Worm (Caenorhabditis elegans) whole organism, young adult: ENCODE data around the gene F35E12.9.

Source experiments
- B0261.1 ChIP-seq: sonication (generic microtip); optimal IDR thresholded peaks from 2 replicates; lab custom pipeline; 2016; ENCODE audit warnings: mild to moderate bottlenecking, missing genetic modification characterization, moderate library complexity, missing compliant biosample characterization
- B0336.3 ChIP-seq: fragments of 200-800 bp; sonication (Bioruptor generic); IDR thresholded peaks from 2 replicates; pipeline ENCODE4 v1.3.6; 2022; ENCODE audit warnings: missing genetic modification characterization, missing compliant biosample characterization
- C06A6.2 ChIP-seq: fragments of 200-800 bp; sonication (Bioruptor generic); conservative IDR thresholded peaks from 2 replicates; pipeline ENCODE4 v1.3.6; 2022; ENCODE audit warnings: missing genetic modification characterization, missing compliant biosample characterization
- C17E4.6 ChIP-seq: fragments of 200-800 bp; sonication (Bioruptor generic); IDR thresholded peaks from 2 replicates; pipeline ENCODE4 v1.3.6; 2022; ENCODE audit warnings: missing genetic modification reagents, missing genetic modification characterization, missing compliant biosample characterization
- D2030.7 ChIP-seq: fragments of 200-800 bp; sonication (Bioruptor generic); IDR thresholded peaks from 2 replicates; pipeline ENCODE4 v1.3.6; 2022; ENCODE audit warnings: missing genetic modification reagents, missing genetic modification characterization, missing compliant biosample characterization
- F23B12.7 ChIP-seq: sonication (generic microtip); optimal IDR thresholded peaks from 2 replicates; lab custom pipeline; 2017; ENCODE audit warnings: missing genetic modification characterization, mild to moderate bottlenecking, missing compliant biosample characterization, antibody characterized with exemption, moderate library complexity; ENCODE audit not compliant: insufficient read depth
- F55B11.4 ChIP-seq: sonication (generic microtip); optimal IDR thresholded peaks from 2 replicates; lab custom pipeline; 2016; ENCODE audit warnings: missing compliant biosample characterization, missing genetic modification characterization, borderline replicate concordance; ENCODE audit not compliant: insufficient read depth
- F57A8.1 ChIP-seq: fragments of 200-800 bp; sonication (Bioruptor generic); optimal IDR thresholded peaks from 2 replicates; lab custom pipeline; 2018; ENCODE audit warnings: mild to moderate bottlenecking, missing genetic modification characterization, moderate library complexity, missing compliant biosample characterization
- K11D2.4 ChIP-seq: fragments of 200-800 bp; sonication (Bioruptor generic); IDR thresholded peaks from 2 replicates; pipeline ENCODE4 v1.3.6; 2022; ENCODE audit warnings: missing genetic modification reagents, missing genetic modification characterization, missing compliant biosample characterization
- K12H6.12 ChIP-seq: fragments of 200-800 bp; sonication (Bioruptor generic); optimal IDR thresholded peaks from 2 replicates; lab custom pipeline; 2018; ENCODE audit warnings: mild to moderate bottlenecking, missing genetic modification characterization, missing compliant biosample characterization
- T26A5.8 ChIP-seq: sonication (generic microtip); optimal IDR thresholded peaks from 2 replicates; lab custom pipeline; 2016; ENCODE audit warnings: missing genetic modification characterization, missing compliant biosample characterization
- ama-1 ChIP-seq, 3 experiments: fragments of 150-350 bp in 1 of 3; sonication (generic microtip) in 2 of 3; optimal IDR thresholded peaks; 2 replicates each; lab custom pipeline; 2014 to 2018; ENCODE audit warnings: missing biosample characterization in 2 of 3, missing genetic modification characterization in 2 of 3, missing genetic modification reagents in 2 of 3
- atf-7 ChIP-seq: sonication (generic microtip); optimal IDR thresholded peaks from 2 replicates; lab custom pipeline; 2017; ENCODE audit warnings: mild to moderate bottlenecking, missing genetic modification characterization, missing compliant biosample characterization
- cebp-1 ChIP-seq, 2 experiments: fragments of 200-800 bp in 1 of 2; sonication (Bioruptor generic) in 1 of 2; sonication (generic microtip) in 1 of 2; IDR thresholded peaks in 1 of 2; optimal IDR thresholded peaks in 1 of 2; 2 replicates each; pipeline versions ENCODE4 v1.3.6 to Lab custom; 2017 to 2022; ENCODE audit warnings: missing compliant biosample characterization in 2 of 2, missing genetic modification characterization in 2 of 2, mild to moderate bottlenecking in 1 of 2, missing genetic modification reagents in 1 of 2, moderate library complexity in 1 of 2
- ceh-100 ChIP-seq: fragments of 200-800 bp; sonication (Bioruptor generic); IDR thresholded peaks from 2 replicates; pipeline ENCODE4 v1.3.6; 2022; ENCODE audit warnings: missing genetic modification reagents, missing genetic modification characterization, missing compliant biosample characterization
- ceh-91 ChIP-seq: fragments of 200-800 bp; sonication (Bioruptor generic); IDR thresholded peaks from 2 replicates; pipeline ENCODE4 v1.3.6; 2022; ENCODE audit warnings: missing genetic modification reagents, missing genetic modification characterization, missing compliant biosample characterization
- dox-1 ChIP-seq: fragments of 200-800 bp; sonication (Bioruptor generic); IDR thresholded peaks from 2 replicates; pipeline ENCODE4 v1.3.6; 2022; ENCODE audit warnings: missing genetic modification reagents, missing genetic modification characterization, missing compliant biosample characterization
- egl-44 ChIP-seq: fragments of 200-800 bp; sonication (Bioruptor generic); IDR thresholded peaks from 2 replicates; pipeline ENCODE4 v1.3.6; 2022; ENCODE audit warnings: missing genetic modification reagents, missing genetic modification characterization, missing compliant biosample characterization
- ekl-4 ChIP-seq: fragments of 200-800 bp; sonication (Bioruptor generic); IDR thresholded peaks from 2 replicates; pipeline ENCODE4 v1.3.6; 2022; ENCODE audit warnings: missing genetic modification reagents, missing genetic modification characterization, missing compliant biosample characterization
- him-1 ChIP-seq: sonication (generic microtip); optimal IDR thresholded peaks from 2 replicates; lab custom pipeline; 2016; ENCODE audit warnings: missing genotype, missing genetic modification reagents, missing genetic modification characterization, missing compliant biosample characterization
- hmg-1.2 ChIP-seq: fragments of 200-800 bp; sonication (Bioruptor generic); IDR thresholded peaks from 2 replicates; pipeline ENCODE4 v1.3.6; 2022; ENCODE audit warnings: missing genetic modification reagents, missing genetic modification characterization, missing compliant biosample characterization
- hrde-1 ChIP-seq: sonication (generic microtip); optimal IDR thresholded peaks from 2 replicates; lab custom pipeline; 2016; ENCODE audit warnings: missing genetic modification characterization, mild to moderate bottlenecking, missing compliant biosample characterization, moderate library complexity, missing genotype, missing genetic modification reagents, borderline replicate concordance
- lin-35 ChIP-seq, 3 experiments: fragments of 150-350 bp in 2 of 3; sonication (generic microtip) in 1 of 3; optimal IDR thresholded peaks; 2 replicates each; lab custom pipeline; 2014 to 2018; ENCODE audit warnings: missing biosample characterization in 3 of 3, missing genetic modification characterization in 3 of 3, missing genetic modification reagents in 3 of 3
- lin-54 ChIP-seq: fragments of 200-800 bp; sonication (Bioruptor generic); optimal IDR thresholded peaks from 2 replicates; lab custom pipeline; 2018; ENCODE audit warnings: mild to moderate bottlenecking, missing genetic modification characterization, missing compliant biosample characterization
- mcd-1 ChIP-seq: fragments of 200-800 bp; sonication (Bioruptor generic); IDR thresholded peaks from 2 replicates; pipeline ENCODE4 v1.3.6; 2022; ENCODE audit warnings: missing genetic modification reagents, missing genetic modification characterization, missing compliant biosample characterization
- mel-28 ChIP-seq: sonication (generic microtip); optimal IDR thresholded peaks from 2 replicates; lab custom pipeline; 2016; ENCODE audit warnings: borderline replicate concordance, mild to moderate bottlenecking, missing genetic modification characterization, missing compliant biosample characterization
- mes-4 ChIP-seq: sonication (generic microtip); optimal IDR thresholded peaks from 2 replicates; lab custom pipeline; 2016; ENCODE audit warnings: missing genotype, missing genetic modification characterization, missing compliant biosample characterization
- nfya-2 ChIP-seq: fragments of 200-800 bp; sonication (Bioruptor generic); IDR thresholded peaks from 2 replicates; pipeline ENCODE4 v1.3.6; 2022; ENCODE audit warnings: missing genetic modification reagents, missing genetic modification characterization, missing compliant biosample characterization
- nhr-27 ChIP-seq: fragments of 200-800 bp; sonication (Bioruptor generic); optimal IDR thresholded peaks from 2 replicates; lab custom pipeline; 2018; ENCODE audit warnings: mild to moderate bottlenecking, missing genetic modification characterization, moderate library complexity, missing compliant biosample characterization
- nhr-80 ChIP-seq: sonication (generic microtip); optimal IDR thresholded peaks from 2 replicates; lab custom pipeline; 2016; ENCODE audit warnings: missing genetic modification characterization, missing compliant biosample characterization
- rec-8 ChIP-seq, 2 experiments: sonication (generic microtip); optimal IDR thresholded peaks; 2 replicates each; lab custom pipeline; 2016; ENCODE audit warnings: mild to moderate bottlenecking in 2 of 2, missing genetic modification characterization in 2 of 2, missing genetic modification reagents in 2 of 2, missing genotype in 2 of 2, missing biosample characterization in 1 of 2, missing compliant biosample characterization in 1 of 2, moderate library complexity in 1 of 2
- snpc-1.1 ChIP-seq: sonication (generic microtip); optimal IDR thresholded peaks from 2 replicates; lab custom pipeline; 2017; ENCODE audit warnings: missing genetic modification characterization, mild to moderate bottlenecking, missing compliant biosample characterization, antibody characterized with exemption, moderate library complexity, missing genotype, missing genetic modification reagents; ENCODE audit not compliant: insufficient read depth
- somi-1 ChIP-seq: fragments of 200-800 bp; sonication (Bioruptor generic); optimal IDR thresholded peaks from 2 replicates; lab custom pipeline; 2018; ENCODE audit warnings: mild to moderate bottlenecking, missing genetic modification characterization, missing compliant biosample characterization
- sptf-2 ChIP-seq: fragments of 200-800 bp; sonication (Bioruptor generic); optimal IDR thresholded peaks from 2 replicates; lab custom pipeline; 2018; ENCODE audit warnings: mild to moderate bottlenecking, missing genetic modification characterization, missing compliant biosample characterization
- tlf-1 ChIP-seq: fragments of 200-800 bp; sonication (Bioruptor generic); optimal IDR thresholded peaks from 2 replicates; lab custom pipeline; 2018; ENCODE audit warnings: mild to moderate bottlenecking, missing genetic modification characterization, missing compliant biosample characterization
- unc-62 ChIP-seq: fragments of 150-350 bp; optimal IDR thresholded peaks from 2 replicates; lab custom pipeline; 2014; ENCODE audit warnings: missing biosample characterization, missing genetic modification reagents, missing genetic modification characterization
- zfh-2 ChIP-seq: fragments of 200-800 bp; sonication (Bioruptor generic); conservative IDR thresholded peaks from 2 replicates; pipeline ENCODE4 v1.3.6; 2022; ENCODE audit warnings: missing genetic modification reagents, missing genetic modification characterization, missing compliant biosample characterization
- ztf-18 ChIP-seq: sonication (generic microtip); optimal IDR thresholded peaks from 2 replicates; lab custom pipeline; 2016; ENCODE audit warnings: missing genotype, mild to moderate bottlenecking, missing genetic modification characterization, missing compliant biosample characterization
- ztf-26 ChIP-seq: sonication (generic microtip); optimal IDR thresholded peaks from 2 replicates; lab custom pipeline; 2017; ENCODE audit warnings: missing genetic modification characterization, missing compliant biosample characterization

Gene F35E12.9

ce11 chrV:13744901-13745300, at the start of gene F35E12.9:
Gene F35E12.9, minus strand, starts transcription at chrV:13745127.
- TF ChIP-seq nhr-80 (tag; lab: Kevin White, UChicago) = peak; percentile 84
- no peak for TF ChIP-seq egl-44 (GFP tag; lab: Robert Waterston, UW)
- TF ChIP-seq B0261.1 (tag; lab: Kevin White, UChicago) = no peak

ce11 chrV:13794046-13794445, 49.1 kb upstream of the F35E12.9 start:
- no peak for TF ChIP-seq atf-7 (tag; lab: Kevin White, UChicago)
- TF ChIP-seq nhr-27 = no peak
- no peak for TF ChIP-seq mel-28 (tag; lab: Kevin White, UChicago)
- no peak for TF ChIP-seq B0261.1 (tag; lab: Kevin White, UChicago)
- no peak for TF ChIP-seq hrde-1 (tag; lab: Kevin White, UChicago)
- 0 out of 2 replicates have a peak, but pooled peaks have one; percentile 38 for TF ChIP-seq dox-1
- no peak for TF ChIP-seq ekl-4 (GFP tag; lab: Robert Waterston, UW)
- no peak for TF ChIP-seq nfya-2
- TF ChIP-seq zfh-2 (GFP tag; lab: Robert Waterston, UW) = peak; percentile 72
- TF ChIP-seq, all 124 proteins: peak for 2

- TF ChIP-seq snpc-1.1 (tag; lab: Kevin White, UChicago) (no peak), C17E4.6 (no peak), nhr-27 (no peak), ceh-100 (GFP tag; lab: Robert Waterston, UW) (no peak), ceh-91 (no peak)
Observed at ce11 chrV:13790557-13790956, 45.6 kb upstream of the F35E12.9 start.

- no peak for TF ChIP-seq him-1
- no peak for TF ChIP-seq mes-4 (tag; lab: Kevin White, UChicago)
- no peak for TF ChIP-seq cebp-1 (GFP tag; IDR thresholded peaks at IDR 0.05; lab: Robert Waterston, UW)
- TF ChIP-seq cebp-1 (tag; optimal IDR thresholded peaks at IDR 0.05; lab: Kevin White, UChicago) = peak; percentile 57
- no peak for TF ChIP-seq tlf-1 (GFP tag; lab: Kevin White, UChicago)
- TF ChIP-seq, all 124 proteins: peak for 1
Observed at ce11 chrV:13790117-13790516, 45.2 kb upstream of the F35E12.9 start.

- TF ChIP-seq K12H6.12 (tag; lab: Kevin White, UChicago) (peak; percentile 84), somi-1 (GFP tag; lab: Kevin White, UChicago) (peak; percentile 20), dox-1 (peak; percentile 79), ztf-18 (peak; percentile 48), ztf-26 (tag; lab: Kevin White, UChicago) (no peak), C06A6.2 (no peak), unc-62 (GFP tag; lab: Kevin White, UChicago) (peak; percentile 44), lin-35 (GFP tag; optimal IDR thresholded peaks at IDR 0.05; lab: Kevin White, UChicago) (peak in 1 of 3 experiments; percentile 56), F23B12.7 (peak; percentile 70), K11D2.4 (GFP tag; lab: Robert Waterston, UW) (0 out of 2 replicates have a peak, but pooled peaks have one; percentile 27), B0336.3 (peak; percentile 39; the same call in 1 of the 2 replicates), hmg-1.2 (GFP tag; lab: Robert Waterston, UW) (peak; percentile 59; the same call in 1 of the 2 replicates), lin-54 (GFP tag; lab: Kevin White, UChicago) (peak; percentile 51), sptf-2 (GFP tag; lab: Kevin White, UChicago) (no peak), D2030.7 (GFP tag; lab: Robert Waterston, UW) (no peak), mcd-1 (GFP tag; lab: Robert Waterston, UW) (peak; percentile 79), hrde-1 (tag; lab: Kevin White, UChicago) (no peak), ama-1 (optimal IDR thresholded peaks at IDR 0.05; lab: Kevin White, UChicago) (peak; percentile 12), ama-1 (GFP tag; optimal IDR thresholded peaks at IDR 0.05; lab: Kevin White, UChicago) (no peak), F57A8.1 (GFP tag; lab: Kevin White, UChicago) (no peak), rec-8 (tag; optimal IDR thresholded peaks at IDR 0.05; lab: Kevin White, UChicago) (no peak), cebp-1 (GFP tag; IDR thresholded peaks at IDR 0.05; lab: Robert Waterston, UW) (peak; percentile 72; the same call in 1 of the 2 replicates), cebp-1 (tag; optimal IDR thresholded peaks at IDR 0.05; lab: Kevin White, UChicago) (peak; percentile 88), T26A5.8 (tag; lab: Kevin White, UChicago) (no peak), F55B11.4 (tag; lab: Kevin White, UChicago) (no peak)
Observed at ce11 chrV:13789362-13789761, 44.4 kb upstream of the F35E12.9 start.
